Worm (Caenorhabditis elegans): ENCODE results near the gene irld-36.

DNA sequence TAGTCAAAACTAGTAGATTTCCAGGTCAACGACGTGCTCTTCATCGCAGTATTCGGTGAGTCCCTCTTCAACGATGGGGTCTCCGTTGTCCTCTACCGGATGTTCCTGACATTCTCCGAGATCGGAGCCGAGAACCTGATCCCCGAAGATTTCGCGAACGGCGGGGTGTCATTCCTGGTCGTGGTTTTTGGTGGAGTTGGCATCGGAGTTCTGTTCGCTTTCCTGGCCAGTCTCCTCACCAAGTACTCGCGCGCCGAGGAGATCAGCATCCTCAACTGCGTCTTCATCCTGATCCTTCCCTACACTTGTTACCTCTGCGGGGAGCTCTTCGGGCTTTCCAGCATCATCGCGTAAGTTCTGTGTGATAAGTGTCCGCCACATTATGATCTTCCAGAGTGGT lies 6.5 kb upstream of the irld-36 start:
- TF ChIP-seq mdl-1 (tag; optimal IDR thresholded peaks at IDR 0.05) (no peak), nhr-77 (tag; optimal IDR thresholded peaks at IDR 0.05) (no peak), dmd-4 (tag; optimal IDR thresholded peaks at IDR 0.05) (no peak), unc-62 (GFP tag; optimal IDR thresholded peaks at IDR 0.05) (no peak), R02D3.7 (tag; optimal IDR thresholded peaks at IDR 0.05) (no peak), snpc-4 (tag; optimal IDR thresholded peaks at IDR 0.05) (no peak), unc-55 (GFP tag; optimal IDR thresholded peaks at IDR 0.05) (no peak), ceh-82 (tag; optimal IDR thresholded peaks at IDR 0.05) (no peak), ama-1 (optimal IDR thresholded peaks at IDR 0.05) (no peak)
